Worm (Caenorhabditis elegans): ENCODE measurements around the gene K09A9.8.

ce11 chrX:15576942-15577341 is 20.0 kb downstream of the K09A9.8 start, which contains the start of gene K09A9.6:
- TF ChIP-seq zip-8 (tag; optimal IDR thresholded peaks at IDR 0.05) (no peak), ces-1 (GFP tag; optimal IDR thresholded peaks at IDR 0.05) (no peak)

Data from whole organism, mixed stage, embryonic.